Worm (Caenorhabditis elegans) whole organism, dauer: ENCODE results near the gene sid-1.

ENCODE experiments used
- unc-62 ChIP-seq: sonication (generic microtip); optimal IDR thresholded peaks from 2 replicates; lab custom pipeline; 2017; ENCODE audit warnings: missing biosample characterization, missing genetic modification reagents, missing genetic modification characterization

Gene sid-1

DNA sequence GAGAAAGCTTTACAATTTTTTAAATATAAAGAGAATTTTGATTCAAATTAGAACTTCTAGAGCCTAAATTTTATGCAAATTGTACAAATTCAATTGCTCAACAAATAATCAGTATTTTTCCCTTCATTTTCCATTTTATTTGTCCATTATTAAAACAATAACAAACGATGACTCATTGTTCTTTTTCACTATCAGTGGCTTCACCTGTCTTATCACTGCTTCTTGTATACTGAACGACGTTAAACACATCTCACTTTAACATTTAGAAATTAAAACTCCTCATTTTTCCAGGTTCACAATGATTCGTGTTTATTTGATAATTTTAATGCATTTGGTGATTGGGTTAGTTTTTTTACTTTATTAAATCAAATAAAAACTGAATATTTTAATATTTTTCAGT is at the start of gene sid-1:
TSS of gene sid-1 (plus strand) at position 292 of the 400 bp plus-strand sequence.
- no peak for TF ChIP-seq unc-62

DNA sequence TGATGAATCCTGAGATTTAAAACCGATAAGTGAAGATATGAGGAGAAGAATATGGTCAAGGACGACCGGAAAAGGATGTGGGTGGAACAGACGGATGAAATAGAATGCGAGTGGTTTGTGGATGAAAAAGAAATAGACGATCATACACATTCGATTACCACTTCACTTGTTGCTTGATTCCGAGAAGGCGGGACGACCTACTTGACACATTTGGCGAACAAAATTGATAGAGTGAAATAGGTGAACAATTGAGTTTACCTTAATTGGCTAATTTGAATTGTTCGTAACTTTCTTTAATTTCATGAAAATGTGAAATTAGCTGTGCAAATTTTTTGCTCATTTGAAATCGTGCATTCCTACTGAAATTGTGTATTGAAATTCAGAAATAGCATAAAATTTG is 47.7 kb upstream of the sid-1 start, which contains the start of gene Y58A7A.2:
TSS of gene Y58A7A.2 (minus strand) at position 101 of the 400 bp plus-strand sequence.
- no peak for TF ChIP-seq unc-62

DNA sequence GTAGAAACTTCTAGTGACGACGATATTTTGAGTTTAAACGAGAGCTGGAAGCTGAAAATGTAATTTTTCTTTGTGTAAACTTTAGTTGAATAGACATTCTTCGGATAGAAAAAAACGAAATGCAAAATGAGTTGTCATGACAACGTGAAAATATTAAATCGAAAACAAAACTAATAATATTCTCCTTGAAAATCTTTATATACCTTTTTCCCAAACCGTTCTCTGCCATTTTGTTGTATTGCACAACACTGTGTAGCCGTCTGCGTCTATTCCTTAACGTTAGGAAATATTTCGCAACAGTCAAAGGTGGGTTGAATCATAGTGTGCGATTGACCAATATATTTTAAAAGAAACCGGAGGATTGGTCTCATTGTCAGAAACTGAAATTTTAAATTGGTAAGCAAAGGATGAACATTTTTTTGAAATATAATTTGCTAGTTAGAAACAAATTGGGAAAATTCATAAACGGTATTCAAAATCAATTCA is 38.9 kb upstream of the sid-1 start, which contains the start of gene Y58A7A.3:
TSS of gene Y58A7A.3 (minus strand) at position 51 of the 486 bp plus-strand sequence.
- no peak for TF ChIP-seq unc-62

DNA sequence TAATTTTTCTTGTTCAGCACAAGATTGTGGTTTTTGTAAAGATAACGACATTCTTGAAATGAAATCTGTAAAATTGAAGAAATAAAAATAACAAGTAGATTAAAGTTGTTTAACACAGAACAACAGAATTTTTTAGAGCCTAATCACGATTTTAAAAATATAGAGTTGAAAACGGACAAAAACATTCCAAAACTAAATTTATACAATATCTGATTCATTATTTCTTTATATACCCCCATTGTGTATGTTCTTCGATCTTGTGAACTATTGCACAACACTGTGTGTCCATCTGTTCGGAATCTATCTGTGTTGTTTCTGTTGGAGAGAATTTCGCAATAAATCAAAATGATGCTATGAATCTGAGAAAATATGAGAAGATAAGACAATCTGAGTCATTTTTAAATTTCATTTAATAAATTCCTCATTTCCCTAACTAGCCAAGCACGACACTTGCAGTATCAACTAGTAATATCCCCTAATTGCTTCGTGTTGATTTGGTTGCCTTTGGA is 34.8 kb upstream of the sid-1 start, which contains the start of gene Y58A7A.4:
TSS of gene Y58A7A.4 (minus strand) at position 51 of the 509 bp plus-strand sequence.
- no peak for TF ChIP-seq unc-62

DNA sequence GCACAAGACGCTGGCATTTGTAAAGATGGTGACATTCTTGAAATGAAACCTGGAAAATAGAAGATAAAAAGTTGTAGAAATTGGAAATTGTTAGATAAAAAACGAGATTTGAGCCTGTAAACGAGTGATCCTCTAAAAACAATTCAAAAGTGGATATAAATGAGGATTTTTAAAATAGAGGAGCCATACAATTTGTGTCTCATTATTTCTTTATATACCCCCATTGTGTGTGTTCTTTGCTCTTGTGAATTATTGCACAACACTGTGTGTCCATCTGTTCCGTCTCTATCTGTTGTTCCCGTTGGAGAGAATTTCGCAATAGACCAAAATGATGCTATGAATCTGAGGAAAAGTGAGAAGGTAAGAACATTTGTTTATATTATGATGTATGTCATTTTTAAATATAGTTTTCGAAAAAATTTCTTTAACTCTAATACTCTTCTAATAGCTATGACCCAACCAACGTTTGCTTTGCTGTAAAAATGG is 32.8 kb upstream of the sid-1 start, which contains the start of gene Y58A7A.5:
TSS of gene Y58A7A.5 (minus strand) at position 51 of the 486 bp plus-strand sequence.
- TF ChIP-seq unc-62: no peak

DNA sequence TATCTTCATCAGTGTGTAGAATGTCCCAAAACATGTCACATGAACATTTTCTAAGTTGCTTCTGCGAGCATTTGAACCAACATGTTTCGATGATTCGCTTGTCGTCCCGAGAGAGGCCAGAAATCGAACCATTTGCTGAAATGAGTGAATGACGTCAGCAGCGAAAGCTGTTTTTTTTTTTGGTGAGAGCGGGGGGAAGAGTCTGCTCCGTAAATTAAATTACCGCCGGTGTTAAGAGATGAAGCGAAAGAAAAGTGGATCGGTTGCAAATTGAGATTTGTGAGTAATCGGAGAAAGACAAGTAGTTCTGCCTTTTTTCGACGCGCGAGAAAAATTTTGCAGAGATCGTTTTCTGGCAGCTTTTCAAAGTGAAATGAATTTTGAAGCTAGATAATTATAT is 31.5 kb upstream of the sid-1 start:
- no peak for TF ChIP-seq unc-62

DNA sequence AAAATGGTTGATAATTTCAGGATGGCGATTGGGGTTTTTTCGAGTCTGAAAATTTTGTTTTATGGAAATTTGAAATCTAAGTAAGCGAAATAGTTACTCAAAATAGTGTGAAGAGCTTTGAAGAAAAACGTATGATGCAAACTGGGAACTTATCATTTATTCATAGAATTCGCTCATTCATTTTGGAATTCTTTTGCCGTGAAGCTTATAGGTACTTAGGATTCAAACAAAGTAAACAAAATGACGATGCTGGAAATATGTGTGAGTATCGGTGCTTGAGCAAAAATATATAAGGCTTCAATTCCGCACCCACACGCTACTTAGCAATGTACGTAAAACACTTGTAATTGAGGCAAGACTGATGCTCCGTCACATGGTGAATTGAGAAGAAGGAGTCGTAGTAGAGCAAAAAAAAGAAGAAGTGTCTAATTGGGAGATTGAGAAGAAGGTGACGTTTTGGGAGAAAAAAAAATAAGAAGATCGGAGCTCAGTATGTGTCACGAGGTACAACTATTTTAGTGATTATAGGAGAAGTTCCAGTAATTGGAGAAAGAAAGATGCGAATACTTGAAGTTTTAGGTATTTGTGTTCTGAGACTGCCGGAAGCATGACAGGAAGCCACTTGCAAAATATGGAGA is 30.2 kb upstream of the sid-1 start, which contains the start of gene glb-32:
TSS of gene glb-32 (minus strand) at position 51 of the 638 bp plus-strand sequence.
- no peak for TF ChIP-seq unc-62

DNA sequence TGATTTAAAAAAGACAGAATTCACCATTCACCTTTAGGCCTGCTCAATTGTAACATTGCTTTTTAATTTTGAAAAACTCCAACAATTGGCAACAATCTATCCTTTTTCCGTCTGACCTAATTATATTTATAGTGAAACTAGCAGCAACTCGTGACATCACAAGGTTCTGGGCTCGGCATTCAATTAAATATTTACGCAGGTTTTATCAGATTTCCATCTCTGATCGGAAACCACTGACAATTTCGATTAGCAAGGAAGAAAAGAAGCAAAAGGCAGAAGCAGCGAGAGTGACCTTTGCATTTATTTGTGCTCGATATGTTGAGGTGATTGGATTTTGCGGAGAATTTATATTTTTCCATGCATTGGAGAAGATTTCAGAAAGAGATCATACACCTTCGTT is 29.4 kb upstream of the sid-1 start:
- no peak for TF ChIP-seq unc-62

DNA sequence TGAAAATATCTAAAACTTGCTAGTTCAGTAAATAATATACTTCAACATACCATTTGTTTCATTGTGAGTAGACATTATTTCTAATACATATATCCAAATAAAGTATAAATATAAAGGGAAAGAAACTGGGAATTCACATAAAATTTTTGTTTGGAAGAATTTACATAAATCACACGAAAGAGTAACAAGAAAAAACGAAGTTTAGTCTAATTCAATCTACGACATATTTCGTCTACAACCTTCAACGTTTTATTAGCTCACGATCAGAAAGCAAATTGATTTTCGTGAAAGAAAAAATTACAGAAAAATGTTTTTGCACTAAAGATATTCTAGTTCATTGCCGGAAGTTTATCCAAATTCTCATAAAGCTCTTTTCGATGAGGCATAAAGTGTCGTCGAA is 22.7 kb upstream of the sid-1 start, which contains the start of gene C04F5.2:
TSS of gene C04F5.2 (minus strand) at position 101 of the 400 bp plus-strand sequence.
- TF ChIP-seq unc-62: no peak

DNA sequence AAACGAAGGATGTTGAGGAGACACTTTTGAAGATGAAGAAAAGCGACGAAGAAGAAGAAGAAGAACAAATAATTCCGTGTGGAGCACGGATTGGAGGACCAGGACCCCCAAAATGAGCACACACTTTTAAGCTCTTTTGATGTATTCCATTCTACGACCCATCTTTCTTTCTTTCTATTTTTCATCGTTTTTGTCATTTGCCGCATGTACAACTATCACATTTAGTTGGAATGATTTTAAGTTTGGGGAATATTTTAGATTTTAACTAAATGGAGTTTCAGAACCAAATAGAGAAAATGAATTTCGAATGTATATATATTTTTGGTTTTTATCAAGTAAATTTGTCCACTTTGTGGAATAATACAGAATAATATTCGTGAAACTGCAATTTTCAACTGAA is 20.8 kb upstream of the sid-1 start, which contains the start of gene unc-46:
TSS of gene unc-46 (minus strand) at position 101 of the 400 bp plus-strand sequence.
- TF ChIP-seq unc-62: no peak

DNA sequence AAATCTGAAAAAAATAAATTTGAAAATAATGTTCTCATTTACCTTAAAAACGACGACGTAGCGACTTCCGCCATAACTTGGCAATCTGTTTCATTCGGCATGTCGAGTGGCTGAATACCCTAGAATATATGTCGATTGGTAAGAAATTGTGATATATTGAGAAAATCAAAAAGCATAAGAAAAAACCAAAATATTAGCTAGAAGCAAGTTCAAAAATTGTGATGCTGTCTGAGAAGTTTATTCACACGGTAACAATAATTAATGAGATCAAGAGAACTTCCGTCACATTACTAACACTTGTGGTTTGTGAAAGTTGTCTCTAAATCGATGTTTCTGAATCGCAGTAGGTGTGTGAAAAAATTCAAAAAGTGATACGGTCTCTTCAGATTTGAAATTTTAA is 17.8 kb upstream of the sid-1 start, which contains the start of gene srab-1:
TSS of gene srab-1 (minus strand) at position 101 of the 400 bp plus-strand sequence.
- TF ChIP-seq unc-62: no peak

DNA sequence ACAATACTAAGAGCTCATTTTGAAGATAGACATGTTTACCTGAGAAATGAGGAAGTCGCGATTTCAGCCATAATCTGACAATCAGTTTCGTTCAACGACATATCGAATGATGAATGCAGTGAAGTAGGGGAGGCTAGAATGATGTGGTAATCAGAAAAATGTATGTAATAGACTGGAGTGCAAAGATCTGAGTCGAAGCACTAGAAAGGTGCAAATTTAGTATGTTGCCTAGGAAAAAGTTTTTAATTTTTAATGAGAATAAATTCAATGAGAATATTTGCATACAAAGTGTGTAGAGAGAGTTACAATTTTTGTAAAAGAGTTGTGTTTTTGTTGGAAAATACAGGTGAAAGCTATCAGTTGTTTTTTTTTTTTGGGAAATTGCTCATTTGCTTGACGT is 14.8 kb upstream of the sid-1 start, which contains the start of gene srab-2:
TSS of gene srab-2 (minus strand) at position 101 of the 400 bp plus-strand sequence.
- no peak for TF ChIP-seq unc-62

DNA sequence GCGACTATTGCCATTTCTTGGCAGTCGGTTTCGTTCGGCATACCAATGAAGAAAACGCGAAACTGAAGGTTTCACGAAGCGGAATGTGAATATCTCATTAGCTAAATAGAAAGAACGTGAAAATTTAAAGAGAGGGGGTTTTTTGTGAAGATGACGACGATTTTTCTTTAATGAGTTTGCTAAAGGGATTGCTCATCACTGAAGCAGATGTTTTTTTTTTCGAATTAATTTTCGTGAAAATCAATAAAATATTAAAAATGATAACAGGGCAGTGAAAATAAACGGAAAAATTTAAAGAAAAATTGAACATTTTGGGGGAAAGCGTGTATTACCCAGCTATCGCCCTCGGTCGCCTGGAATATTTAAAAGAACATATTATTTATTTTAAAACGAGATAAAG is 12.0 kb upstream of the sid-1 start, which contains the start of gene srab-3:
TSS of gene srab-3 (minus strand) at position 101 of the 400 bp plus-strand sequence.
- no peak for TF ChIP-seq unc-62

DNA sequence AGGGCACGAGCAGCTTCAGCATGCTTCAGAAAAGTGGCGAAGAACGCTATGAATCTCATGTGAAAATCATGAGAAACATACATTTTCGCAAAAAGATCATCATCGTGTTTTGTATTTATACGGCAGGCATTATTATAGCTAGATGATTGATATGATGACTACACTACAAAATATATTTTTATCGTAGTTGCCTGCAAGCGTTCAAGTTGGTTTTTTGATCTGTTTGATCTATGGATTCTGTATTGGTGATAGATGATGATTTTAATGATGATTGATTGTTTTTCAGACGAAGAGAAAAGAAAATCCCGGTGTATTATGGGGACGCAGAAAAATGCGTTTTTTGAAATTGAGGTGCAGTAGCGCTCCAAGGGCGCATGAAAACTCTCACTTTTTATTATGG is 9.1 kb upstream of the sid-1 start, which contains the start of gene ugt-63:
TSS of gene ugt-63 (minus strand) at position 89 of the 400 bp plus-strand sequence.
- no peak for TF ChIP-seq unc-62

DNA sequence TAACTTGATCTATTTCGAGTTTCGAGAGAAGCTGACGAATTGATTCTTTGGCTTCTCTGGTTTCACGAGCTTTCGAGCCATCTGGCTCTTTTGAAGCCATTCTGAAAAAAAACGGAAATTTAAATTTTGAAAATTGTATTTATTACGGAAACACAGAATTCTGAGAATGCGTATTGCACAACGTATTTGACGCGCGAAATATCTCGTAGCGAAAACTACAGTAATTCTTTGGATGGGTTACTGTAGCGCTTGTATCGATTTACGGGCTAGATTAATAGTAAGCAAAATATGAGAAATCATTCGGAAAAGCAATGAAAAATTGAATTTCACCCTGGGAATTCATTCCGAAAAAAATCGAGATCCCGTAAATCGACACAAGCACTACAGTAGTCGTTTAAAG is 6.1 kb upstream of the sid-1 start, which contains the start of gene C04F5.8:
TSS of gene C04F5.8 (minus strand) at position 101 of the 400 bp plus-strand sequence.
- TF ChIP-seq unc-62: no peak

DNA sequence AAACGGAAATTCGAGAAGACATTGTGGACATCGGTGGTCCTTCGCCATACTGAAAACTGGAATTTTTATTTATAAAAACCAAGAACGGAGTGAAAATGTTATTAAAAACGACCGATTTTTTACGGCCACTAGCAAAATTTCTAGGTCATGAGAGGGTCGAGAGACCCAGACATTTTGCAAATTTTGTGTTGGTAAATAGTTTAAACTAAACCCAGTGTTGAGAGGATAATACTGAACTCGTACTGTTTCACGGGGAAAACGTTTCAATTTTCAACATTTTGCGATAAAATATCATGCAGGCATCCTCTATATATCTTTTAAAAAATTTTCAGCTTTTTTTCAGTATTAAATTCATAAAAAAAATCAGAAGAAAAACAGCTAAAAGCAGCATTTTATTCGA is 661 bp upstream of the sid-1 start, which contains the start of gene C04F5.9:
TSS of gene C04F5.9 (minus strand) at position 101 of the 400 bp plus-strand sequence.
- TF ChIP-seq unc-62: no peak

DNA sequence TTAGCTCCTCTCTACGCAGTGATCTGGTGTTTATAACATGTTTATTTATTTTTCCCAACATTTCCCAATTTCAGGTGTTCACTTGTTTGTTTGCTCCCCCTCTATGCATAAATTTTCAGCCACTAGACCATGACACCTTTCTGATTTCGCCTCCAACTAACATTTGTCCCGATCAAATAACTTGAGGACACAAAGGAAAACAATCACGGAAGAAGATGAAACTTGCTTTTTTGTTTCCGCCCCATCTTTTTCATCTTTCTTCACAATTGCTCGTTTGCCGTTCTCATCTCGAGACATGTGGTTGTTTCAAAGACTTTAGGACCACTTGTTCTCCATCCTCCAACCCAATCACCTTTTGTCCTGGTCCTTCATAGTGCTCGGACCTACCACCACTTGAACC is 7.0 kb downstream of the sid-1 start, which contains the start of gene F14F9.5:
TSS of gene F14F9.5 (plus strand) at position 301 of the 400 bp plus-strand sequence.
- no peak for TF ChIP-seq unc-62
